Worm (Caenorhabditis elegans): ENCODE data around the gene Y54G2A.32.
A peak's percentile ranks its signal among the peaks of the same experiment; 100 is the strongest.

The Y54G2A.32 gene

ce11 chrIV:2785057-2785456 is 18.7 kb upstream of the Y54G2A.32 start (continued):
- TF ChIP-seq dpl-1 (GFP tag; optimal IDR thresholded peaks at IDR 0.05): peak; percentile 24
- TF ChIP-seq T20F7.1 (GFP tag; optimal IDR thresholded peaks at IDR 0.05): no peak
- TF ChIP-seq skn-1 (tag; optimal IDR thresholded peaks at IDR 0.05): no peak
- TF ChIP-seq hlh-11 (tag; optimal IDR thresholded peaks at IDR 0.05): peak; percentile 53
- no peak for TF ChIP-seq ceh-62 (tag; optimal IDR thresholded peaks at IDR 0.05)
- TF ChIP-seq lin-15B (tag; optimal IDR thresholded peaks at IDR 0.05): no peak
- no peak for TF ChIP-seq vab-7 (GFP tag; IDR thresholded peaks at IDR 0.05)
- peak; percentile 50 for TF ChIP-seq hlh-30 (tag; optimal IDR thresholded peaks at IDR 0.05; ENCODE audit: insufficient read depth)
- no peak for TF ChIP-seq ztf-11 (tag; optimal IDR thresholded peaks at IDR 0.05)
- no peak for TF ChIP-seq sdz-12 (GFP tag; optimal IDR thresholded peaks at IDR 0.05)
- TF ChIP-seq jun-1 (tag; optimal IDR thresholded peaks at IDR 0.05): no peak
- no peak for TF ChIP-seq F26F4.8 (GFP tag; conservative IDR thresholded peaks at IDR 0.05)
- no peak for TF ChIP-seq nhr-10 (tag; optimal IDR thresholded peaks at IDR 0.05)
- 0 out of 2 replicates have a peak, but pooled peaks have one; percentile 43 for TF ChIP-seq T26A8.4 (GFP tag; IDR thresholded peaks at IDR 0.05)
- no peak for TF ChIP-seq nhr-77 (tag; optimal IDR thresholded peaks at IDR 0.05)
- no peak for TF ChIP-seq egl-43 (GFP tag; IDR thresholded peaks at IDR 0.05)
- no peak for TF ChIP-seq lir-3 (tag; optimal IDR thresholded peaks at IDR 0.05)
- TF ChIP-seq ces-1 (GFP tag; optimal IDR thresholded peaks at IDR 0.05): no peak
- TF ChIP-seq ZK546.5 (tag; optimal IDR thresholded peaks at IDR 0.05): no peak
- no peak for TF ChIP-seq lin-1 (GFP tag; IDR thresholded peaks at IDR 0.05)
- TF ChIP-seq nhr-6 (tag; optimal IDR thresholded peaks at IDR 0.05): peak; percentile 28
- TF ChIP-seq ceh-82 (tag; optimal IDR thresholded peaks at IDR 0.05): no peak
- TF ChIP-seq Y48G9A.11 (GFP tag; IDR thresholded peaks at IDR 0.05): no peak
- no peak for TF ChIP-seq aly-2 (tag; optimal IDR thresholded peaks at IDR 0.05)
- peak; percentile 58 for TF ChIP-seq dve-1 (tag; optimal IDR thresholded peaks at IDR 0.05; ENCODE audit: insufficient read depth)
- TF ChIP-seq nhr-11 (tag; optimal IDR thresholded peaks at IDR 0.05): no peak
- no peak for TF ChIP-seq madf-9 (GFP tag; conservative IDR thresholded peaks at IDR 0.05)
- no peak for TF ChIP-seq tra-1 (GFP tag; IDR thresholded peaks at IDR 0.05)
- TF ChIP-seq Y105C5A.15 (GFP tag; IDR thresholded peaks at IDR 0.05): no peak
- no peak for TF ChIP-seq spr-3 (GFP tag; optimal IDR thresholded peaks at IDR 0.05)
- TF ChIP-seq Y5F2A.4 (GFP tag; optimal IDR thresholded peaks at IDR 0.05): no peak
- TF ChIP-seq nhr-41 (GFP tag; IDR thresholded peaks at IDR 0.05): no peak
- TF ChIP-seq unc-39 (tag; optimal IDR thresholded peaks at IDR 0.05): no peak
- TF ChIP-seq ztf-7 (tag; optimal IDR thresholded peaks at IDR 0.05): no peak
- no peak for TF ChIP-seq F44E2.7 (GFP tag; IDR thresholded peaks at IDR 0.05)
- TF ChIP-seq duxl-1 (tag; optimal IDR thresholded peaks at IDR 0.05; ENCODE audit: poor library complexity): no peak
- no peak for TF ChIP-seq ceh-44 (GFP tag; IDR thresholded peaks at IDR 0.05)
- TF ChIP-seq daf-12 (tag; optimal IDR thresholded peaks at IDR 0.05): no peak
- no peak for TF ChIP-seq snpc-4 (tag; optimal IDR thresholded peaks at IDR 0.05)
- TF ChIP-seq dmd-6 (GFP tag; IDR thresholded peaks at IDR 0.05): no peak; the same call in 1 of the 2 replicates
- no peak for TF ChIP-seq ceh-28 (tag; optimal IDR thresholded peaks at IDR 0.05)
- no peak for TF ChIP-seq gei-8 (GFP tag; optimal IDR thresholded peaks at IDR 0.05)
- no peak for TF ChIP-seq D1046.2 (GFP tag; IDR thresholded peaks at IDR 0.05)
- TF ChIP-seq ceh-32 (tag; optimal IDR thresholded peaks at IDR 0.05; ENCODE audit: poor library complexity): no peak
- no peak for TF ChIP-seq ZK337.2 (GFP tag; IDR thresholded peaks at IDR 0.05)
- no peak for TF ChIP-seq mdt-29 (GFP tag; IDR thresholded peaks at IDR 0.05)
- no peak for TF ChIP-seq php-3 (GFP tag; IDR thresholded peaks at IDR 0.05)
- no peak for TF ChIP-seq zfp-2 (tag; optimal IDR thresholded peaks at IDR 0.05)
- no peak for TF ChIP-seq unc-62 (GFP tag; optimal IDR thresholded peaks at IDR 0.05 in 1 of 2)
- no peak for TF ChIP-seq unc-62 (tag; optimal IDR thresholded peaks at IDR 0.05)
- no peak for TF ChIP-seq F49E8.2 (tag; optimal IDR thresholded peaks at IDR 0.05; ENCODE audit: borderline replicate concordance)
- no peak for TF ChIP-seq F10B5.3 (tag; optimal IDR thresholded peaks at IDR 0.05)
